Fruit fly (Drosophila melanogaster): ENCODE results near the gene PolI.

dm6 chr3R:8207276-8207654, 26.0 kb upstream of the PolI start:
- TF ChIP-seq Rel (GFP tag; optimal IDR thresholded peaks at IDR 0.05) = no peak
- TF ChIP-seq Rel (tag; optimal IDR thresholded peaks at IDR 0.05) = no peak
- no peak for TF ChIP-seq dsf (GFP tag; optimal IDR thresholded peaks at IDR 0.05; ENCODE audit: borderline replicate concordance)

Data from whole organism, wandering third instar larva.